Fruit fly (Drosophila melanogaster) whole organism, pupa: Measurements from ENCODE around the gene CG18294.

Experiments
- CG12605 ChIP-seq: fragments of 200-800 bp; sonication (Bioruptor generic); IDR thresholded peaks from 2 replicates; pipeline ENCODE4 v1.3.6; 2022; ENCODE audit warnings: missing biosample characterization, missing genetic modification characterization
- CG13204 ChIP-seq: fragments of 200-800 bp; sonication (Bioruptor generic); optimal IDR thresholded peaks from 2 replicates; lab custom pipeline; 2018; ENCODE audit warnings: missing biosample characterization, mild to moderate bottlenecking, missing genetic modification characterization, moderate library complexity
- CG14655 ChIP-seq: fragments of 200-800 bp; sonication (Bioruptor generic); optimal IDR thresholded peaks from 3 replicates; lab custom pipeline; 2017; ENCODE audit warnings: mild to moderate bottlenecking, missing biosample characterization, missing genetic modification reagents, missing genetic modification characterization
- CG15710 ChIP-seq: fragments of 200-800 bp; sonication (Bioruptor generic); optimal IDR thresholded peaks from 2 replicates; lab custom pipeline; 2018; ENCODE audit warnings: missing biosample characterization, mild to moderate bottlenecking, missing genetic modification characterization, moderate library complexity
- CG17806 ChIP-seq: fragments of 200-800 bp; sonication (Bioruptor generic); optimal IDR thresholded peaks from 2 replicates; lab custom pipeline; 2018; ENCODE audit warnings: missing biosample characterization, mild to moderate bottlenecking, missing genetic modification characterization, moderate library complexity
- CG34367 ChIP-seq: fragments of 200-800 bp; sonication (Bioruptor generic); optimal IDR thresholded peaks from 2 replicates; lab custom pipeline; 2018; ENCODE audit warnings: missing biosample characterization, mild to moderate bottlenecking, missing genetic modification characterization
- CG8159 ChIP-seq: fragments of 200-800 bp; sonication (Bioruptor generic); optimal IDR thresholded peaks from 3 replicates; lab custom pipeline; 2018; ENCODE audit warnings: missing biosample characterization, mild to moderate bottlenecking, missing genetic modification characterization, moderate library complexity
- CG8301 ChIP-seq: fragments of 200-800 bp; sonication (Bioruptor generic); optimal IDR thresholded peaks from 2 replicates; lab custom pipeline; 2018; ENCODE audit warnings: missing biosample characterization, mild to moderate bottlenecking, missing genetic modification characterization
- CG9948 ChIP-seq: fragments of 200-800 bp; sonication (Bioruptor generic); optimal IDR thresholded peaks from 2 replicates; lab custom pipeline; 2018; ENCODE audit warnings: missing biosample characterization, mild to moderate bottlenecking, missing genetic modification characterization, moderate library complexity
- EcR ChIP-seq: fragments of 200-800 bp; sonication (Bioruptor generic); optimal IDR thresholded peaks from 3 replicates; lab custom pipeline; 2019; ENCODE audit warnings: missing biosample characterization, missing genetic modification characterization, mild to moderate bottlenecking, moderate library complexity, missing genetic modification reagents
- Pif1A ChIP-seq: fragments of 200-800 bp; sonication (Bioruptor generic); optimal IDR thresholded peaks from 3 replicates; lab custom pipeline; 2016; ENCODE audit warnings: missing biosample characterization, missing genetic modification characterization
- Pif1B ChIP-seq: fragments of 200-800 bp; sonication (Bioruptor generic); optimal IDR thresholded peaks from 3 replicates; lab custom pipeline; 2016; ENCODE audit warnings: missing biosample characterization, missing genetic modification characterization
- gl ChIP-seq: fragments of 200-800 bp; sonication (Bioruptor generic); optimal IDR thresholded peaks from 2 replicates; lab custom pipeline; 2018; ENCODE audit warnings: missing biosample characterization, mild to moderate bottlenecking, missing genetic modification characterization

dm6 chr3L:19500698-19501097 lies 25.3 kb upstream of the CG18294 start, which contains the start of gene CG9451:
- no peak for TF ChIP-seq CG34367 (tag; lab: Kevin White, UChicago)
- no peak for TF ChIP-seq CG12605 (GFP tag; lab: Robert Waterston, UW)
- no peak for TF ChIP-seq Pif1A (GFP tag; lab: Kevin White, UChicago)
- TF ChIP-seq gl (tag; lab: Kevin White, UChicago): no peak
- no peak for TF ChIP-seq CG14655 (GFP tag; lab: Kevin White, UChicago)
- no peak for TF ChIP-seq CG13204 (GFP tag; lab: Kevin White, UChicago)
- TF ChIP-seq CG8159 (tag; lab: Kevin White, UChicago): no peak
- no peak for TF ChIP-seq CG9948 (tag; lab: Kevin White, UChicago)
- no peak for TF ChIP-seq Pif1B (GFP tag; lab: Kevin White, UChicago)
- TF ChIP-seq CG15710 (tag; lab: Kevin White, UChicago): no peak
- no peak for TF ChIP-seq EcR (GFP tag; lab: Kevin White, UChicago)
- TF ChIP-seq CG17806: no peak
- no peak for TF ChIP-seq CG8301 (tag; lab: Kevin White, UChicago)
